Worm (Caenorhabditis elegans): Measurements from ENCODE around the gene col-88.

- no peak for TF ChIP-seq ama-1 (optimal IDR thresholded peaks at IDR 0.05)
- TF ChIP-seq F13C5.2 (tag; optimal IDR thresholded peaks at IDR 0.05): peak; percentile 66
- TF ChIP-seq tbx-11 (GFP tag; IDR thresholded peaks at IDR 0.05): no peak
- no peak for TF ChIP-seq ets-7 (tag; optimal IDR thresholded peaks at IDR 0.05)
- no peak for TF ChIP-seq aly-1 (tag; optimal IDR thresholded peaks at IDR 0.05)
- TF ChIP-seq scrt-1 (GFP tag; IDR thresholded peaks at IDR 0.05): no peak
- no peak for TF ChIP-seq ceh-36 (tag; optimal IDR thresholded peaks at IDR 0.05)
Observed at ce11 chrIII:86316-86715, 45.5 kb downstream of the col-88 start, which contains the start of gene attf-3.

Measured in whole organism, early embryonic.